Fruit fly (Drosophila melanogaster) whole organism, embryonic: ENCODE data around the gene gry.

ENCODE experiments used
- Ada2b ChIP-seq: fragments of 200-800 bp; sonication (Bioruptor generic); IDR thresholded peaks from 2 replicates; pipeline ENCODE4 v1.3.6; 2022; ENCODE audit warnings: missing biosample characterization, missing genetic modification characterization
- CG10565 ChIP-seq: fragments of 200-800 bp; sonication (Bioruptor generic); optimal IDR thresholded peaks from 3 replicates; lab custom pipeline; 2016; ENCODE audit warnings: missing biosample characterization, mild to moderate bottlenecking, missing genetic modification characterization
- CG11504 ChIP-seq: fragments of 200-800 bp; sonication (Bioruptor generic); optimal IDR thresholded peaks from 3 replicates; lab custom pipeline; 2019; ENCODE audit warnings: missing biosample characterization, mild to moderate bottlenecking, missing genetic modification characterization, moderate library complexity
- CG11723 ChIP-seq: fragments of 200-800 bp; sonication (Bioruptor generic); optimal IDR thresholded peaks from 2 replicates; lab custom pipeline; 2017; ENCODE audit warnings: missing biosample characterization, mild to moderate bottlenecking, missing genetic modification characterization
- CG12104 ChIP-seq: fragments of 200-800 bp; sonication (Bioruptor generic); optimal IDR thresholded peaks from 3 replicates; lab custom pipeline; 2016; ENCODE audit warnings: missing biosample characterization, missing genetic modification characterization
- CG15696 ChIP-seq: fragments of 200-800 bp; sonication (Bioruptor generic); optimal IDR thresholded peaks from 2 replicates; lab custom pipeline; 2019; ENCODE audit warnings: missing biosample characterization, mild to moderate bottlenecking, missing genetic modification characterization, moderate library complexity
- CG1647 ChIP-seq: fragments of 200-800 bp; sonication (Bioruptor generic); optimal IDR thresholded peaks from 3 replicates; lab custom pipeline; 2016; ENCODE audit warnings: missing biosample characterization, missing genetic modification characterization
- CG17361 ChIP-seq: fragments of 200-800 bp; sonication (Bioruptor generic); IDR thresholded peaks from 3 replicates; pipeline ENCODE4 v1.3.6; 2022; ENCODE audit warnings: missing biosample characterization, missing genetic modification characterization
- CG1792 ChIP-seq: fragments of 200-800 bp; sonication (Bioruptor generic); optimal IDR thresholded peaks from 2 replicates; lab custom pipeline; 2016; ENCODE audit warnings: missing biosample characterization, missing genetic modification characterization
- CG2202 ChIP-seq: fragments of 200-800 bp; sonication (Bioruptor generic); optimal IDR thresholded peaks from 2 replicates; lab custom pipeline; 2018; ENCODE audit warnings: missing biosample characterization, mild to moderate bottlenecking, missing genetic modification characterization
- CG2875 ChIP-seq: fragments of 200-800 bp; sonication (Bioruptor generic); optimal IDR thresholded peaks from 2 replicates; lab custom pipeline; 2017; ENCODE audit warnings: missing biosample characterization, mild to moderate bottlenecking, missing genetic modification characterization, missing genetic modification reagents
- CG3847 ChIP-seq: fragments of 200-800 bp; sonication (Bioruptor generic); IDR thresholded peaks from 2 replicates; pipeline ENCODE4 v1.3.6; 2022; ENCODE audit warnings: missing biosample characterization, missing genetic modification characterization
- CG5953 ChIP-seq: fragments of 200-800 bp; sonication (Bioruptor generic); IDR thresholded peaks from 2 replicates; pipeline ENCODE4 v1.3.6; 2022; ENCODE audit warnings: missing biosample characterization, missing genetic modification characterization
- CG6683 ChIP-seq: fragments of 200-800 bp; sonication (Bioruptor generic); optimal IDR thresholded peaks from 2 replicates; lab custom pipeline; 2017; ENCODE audit warnings: missing biosample characterization, mild to moderate bottlenecking, missing genetic modification characterization, missing genetic modification reagents
- CG6689 ChIP-seq: fragments of 200-800 bp; sonication (Bioruptor generic); IDR thresholded peaks from 2 replicates; pipeline ENCODE4 v1.3.6; 2022; ENCODE audit warnings: missing biosample characterization, missing genetic modification characterization
- CG6791 ChIP-seq: fragments of 200-800 bp; sonication (Bioruptor generic); IDR thresholded peaks from 3 replicates; pipeline ENCODE4 v1.3.6; 2022; ENCODE audit warnings: missing biosample characterization, missing genetic modification characterization; ENCODE audit not compliant: partially characterized antibody
- CG7745 ChIP-seq: fragments of 200-800 bp; sonication (Bioruptor generic); optimal IDR thresholded peaks from 2 replicates; lab custom pipeline; 2018; ENCODE audit warnings: missing biosample characterization, mild to moderate bottlenecking, missing genetic modification characterization, moderate library complexity
- CG8388 ChIP-seq: fragments of 200-800 bp; sonication (Bioruptor generic); optimal IDR thresholded peaks from 2 replicates; lab custom pipeline; 2019; ENCODE audit warnings: missing biosample characterization, mild to moderate bottlenecking, missing genetic modification characterization, moderate library complexity
- CG8944 ChIP-seq: fragments of 200-800 bp; sonication (Bioruptor generic); optimal IDR thresholded peaks from 3 replicates; lab custom pipeline; 2016; ENCODE audit warnings: missing biosample characterization, missing genetic modification characterization
- CTCF ChIP-seq: fragments of 200-800 bp; sonication (Bioruptor generic); optimal IDR thresholded peaks from 2 replicates; lab custom pipeline; 2017; ENCODE audit warnings: missing biosample characterization, mild to moderate bottlenecking, missing genetic modification characterization, moderate library complexity
- CkIIα-i1 ChIP-seq: fragments of 200-800 bp; sonication (Bioruptor generic); IDR thresholded peaks from 2 replicates; pipeline ENCODE4 v1.3.6; 2022; ENCODE audit warnings: missing biosample characterization, missing genetic modification characterization
- Drgx ChIP-seq: fragments of 200-800 bp; sonication (Bioruptor generic); IDR thresholded peaks from 2 replicates; pipeline ENCODE4 v1.3.6; 2022; ENCODE audit warnings: missing biosample characterization, missing genetic modification characterization
- Elba2 ChIP-seq: fragments of 200-800 bp; sonication (Bioruptor generic); optimal IDR thresholded peaks from 3 replicates; lab custom pipeline; 2016; ENCODE audit warnings: missing biosample characterization, missing genetic modification characterization
- Hsf ChIP-seq: fragments of 200-800 bp; sonication (Bioruptor generic); optimal IDR thresholded peaks from 3 replicates; lab custom pipeline; 2016; ENCODE audit warnings: missing biosample characterization, missing genetic modification characterization
- MTF-1 ChIP-seq: fragments of 200-800 bp; sonication (Bioruptor generic); optimal IDR thresholded peaks from 2 replicates; lab custom pipeline; 2018; ENCODE audit warnings: missing biosample characterization, mild to moderate bottlenecking, missing genetic modification characterization, borderline replicate concordance
- Side ChIP-seq: fragments of 200-800 bp; sonication (Bioruptor generic); optimal IDR thresholded peaks from 2 replicates; lab custom pipeline; 2016; ENCODE audit warnings: missing biosample characterization, missing genetic modification characterization
- Sin3A ChIP-seq: fragments of >200 bp; optimal IDR thresholded peaks from 2 replicates; lab custom pipeline; 2018
- Ssrp ChIP-seq: fragments of 200-800 bp; sonication (Bioruptor generic); optimal IDR thresholded peaks from 2 replicates; lab custom pipeline; 2018; ENCODE audit warnings: missing biosample characterization, mild to moderate bottlenecking, missing genetic modification characterization, moderate library complexity
- Stat92E ChIP-seq, 3 experiments: fragments of >200 bp in 2 of 3; fragments of 200-800 bp in 1 of 3; sonication (Bioruptor generic) in 1 of 3; optimal IDR thresholded peaks; 2 replicates each; lab custom pipeline; 2017 to 2019; ENCODE audit warnings: missing biosample characterization in 3 of 3, missing genetic modification characterization in 3 of 3, mild to moderate bottlenecking in 1 of 3, moderate library complexity in 1 of 3
- al ChIP-seq: fragments of 200-800 bp; sonication (Bioruptor generic); IDR thresholded peaks from 2 replicates; pipeline ENCODE4 v1.3.6; 2022; ENCODE audit warnings: missing biosample characterization, missing genetic modification characterization
- amos ChIP-seq: fragments of 200-800 bp; sonication (Bioruptor generic); IDR thresholded peaks from 2 replicates; pipeline ENCODE4 v1.3.6; 2022; ENCODE audit warnings: missing biosample characterization, missing genetic modification characterization; ENCODE audit not compliant: partially characterized antibody
- aop ChIP-seq: fragments of 200-800 bp; sonication (Bioruptor generic); IDR thresholded peaks from 2 replicates; pipeline ENCODE4 v1.3.6; 2022; ENCODE audit warnings: missing biosample characterization, missing genetic modification characterization
- ap ChIP-seq: fragments of 200-800 bp; sonication (Bioruptor generic); IDR thresholded peaks from 2 replicates; pipeline ENCODE4 v1.3.6; 2022; ENCODE audit warnings: missing biosample characterization, missing genetic modification characterization
- en ChIP-seq: fragments of 200-800 bp; sonication (Bioruptor generic); optimal IDR thresholded peaks from 2 replicates; lab custom pipeline; 2016; ENCODE audit warnings: missing biosample characterization, missing genetic modification characterization
- gem ChIP-seq: fragments of 200-800 bp; sonication (Bioruptor generic); optimal IDR thresholded peaks from 2 replicates; lab custom pipeline; 2019; ENCODE audit warnings: missing biosample characterization, mild to moderate bottlenecking, missing genetic modification characterization, moderate library complexity
- grau ChIP-seq: fragments of 200-800 bp; optimal IDR thresholded peaks from 3 replicates; lab custom pipeline; 2019; ENCODE audit warnings: missing biosample characterization, mild to moderate bottlenecking, missing genetic modification characterization, moderate library complexity
- gsb ChIP-seq: fragments of 200-800 bp; sonication (Bioruptor generic); IDR thresholded peaks from 2 replicates; pipeline ENCODE4 v1.3.6; 2022; ENCODE audit warnings: missing biosample characterization, missing genetic modification characterization
- h ChIP-seq: fragments of >200 bp; optimal IDR thresholded peaks from 2 replicates; lab custom pipeline; 2017
- ham ChIP-seq: fragments of 200-800 bp; sonication (Bioruptor generic); IDR thresholded peaks from 2 replicates; pipeline ENCODE4 v1.3.6; 2022; ENCODE audit warnings: missing biosample characterization, missing genetic modification characterization
- hbn ChIP-seq: fragments of 200-800 bp; sonication (Bioruptor generic); IDR thresholded peaks from 2 replicates; pipeline ENCODE4 v1.3.6; 2022; ENCODE audit warnings: missing biosample characterization, missing genetic modification characterization; ENCODE audit not compliant: partially characterized antibody
- hth ChIP-seq: fragments of >200 bp; optimal IDR thresholded peaks from 2 replicates; lab custom pipeline; 2017; ENCODE audit warnings: inconsistent platforms
- kni ChIP-seq: fragments of 200-800 bp; sonication (Bioruptor generic); optimal IDR thresholded peaks from 3 replicates; lab custom pipeline; 2017; ENCODE audit warnings: mild to moderate bottlenecking, missing biosample characterization, missing genetic modification reagents, missing genetic modification characterization
- lov ChIP-seq, 2 experiments: fragments of 200-800 bp in 1 of 2; fragments of >200 bp in 1 of 2; sonication (Bioruptor generic) in 1 of 2; IDR thresholded peaks in 1 of 2; optimal IDR thresholded peaks in 1 of 2; 2 replicates in 1 of 2; 3 replicates in 1 of 2; pipeline versions ENCODE4 v1.3.6 to Lab custom; 2017 to 2022; ENCODE audit warnings: missing biosample characterization in 1 of 2, missing genetic modification characterization in 1 of 2
- odd ChIP-seq: fragments of 200-800 bp; sonication (Bioruptor generic); optimal IDR thresholded peaks from 2 replicates; lab custom pipeline; 2017; ENCODE audit warnings: missing biosample characterization, mild to moderate bottlenecking, missing genetic modification characterization
- otp ChIP-seq: fragments of 200-800 bp; sonication (Bioruptor generic); IDR thresholded peaks from 3 replicates; pipeline ENCODE4, ENCODE4 v1.3.6; 2022; ENCODE audit warnings: missing biosample characterization, missing genetic modification characterization
- pnt ChIP-seq: fragments of 200-800 bp; sonication (Bioruptor generic); optimal IDR thresholded peaks from 3 replicates; lab custom pipeline; 2016; ENCODE audit warnings: missing biosample characterization, missing genetic modification characterization
- pum ChIP-seq: fragments of 200-800 bp; sonication (Bioruptor generic); optimal IDR thresholded peaks from 2 replicates; lab custom pipeline; 2016; ENCODE audit warnings: missing biosample characterization, missing genetic modification characterization
- row ChIP-seq: fragments of 200-800 bp; sonication (Bioruptor generic); IDR thresholded peaks from 3 replicates; pipeline ENCODE4 v1.3.6; 2022; ENCODE audit warnings: missing biosample characterization, missing genetic modification characterization
- sens-2 ChIP-seq: fragments of 200-800 bp; sonication (Bioruptor generic); IDR thresholded peaks from 2 replicates; pipeline ENCODE4 v1.3.6; 2022; ENCODE audit warnings: missing biosample characterization, missing genetic modification characterization
- tio ChIP-seq: fragments of 200-800 bp; sonication (Bioruptor generic); optimal IDR thresholded peaks from 2 replicates; lab custom pipeline; 2017; ENCODE audit warnings: missing biosample characterization, missing genetic modification characterization, inconsistent platforms
- zf30C ChIP-seq: fragments of 200-800 bp; sonication (Bioruptor generic); optimal IDR thresholded peaks from 3 replicates; lab custom pipeline; 2018; ENCODE audit warnings: missing biosample characterization, mild to moderate bottlenecking, missing genetic modification characterization

Gene gry

dm6 chr3L:3192333-3192894, 6.5 kb upstream of the gry start, which contains the start of gene CG14965 (continued):
- TF ChIP-seq zf30C = no peak
- TF ChIP-seq amos (GFP tag; lab: Robert Waterston, UW) = peak; percentile 87
- no peak for TF ChIP-seq Hsf (GFP tag; lab: Kevin White, UChicago)
- TF ChIP-seq hth (lab: Kevin White, UChicago) = no peak
- no peak for TF ChIP-seq Ssrp (tag; lab: Kevin White, UChicago)
- no peak for TF ChIP-seq odd (GFP tag; lab: Kevin White, UChicago)
- no peak for TF ChIP-seq Ada2b (GFP tag; lab: Robert Waterston, UW)
- TF ChIP-seq Stat92E (GFP tag; optimal IDR thresholded peaks at IDR 0.05; lab: Kevin White, UChicago) = no peak
- no peak for TF ChIP-seq pnt
- TF ChIP-seq CG6791 = peak; percentile 86
- TF ChIP-seq CG11723 = no peak
- no peak for TF ChIP-seq sens-2 (GFP tag; lab: Robert Waterston, UW)
- no peak for TF ChIP-seq CG5953 (GFP tag; lab: Robert Waterston, UW)
- TF ChIP-seq ham = no peak
- TF ChIP-seq MTF-1 = no peak
- TF ChIP-seq pum = no peak
- no peak for TF ChIP-seq ap (GFP tag; lab: Robert Waterston, UW)
- TF ChIP-seq kni (GFP tag; lab: Kevin White, UChicago) = no peak

DNA sequence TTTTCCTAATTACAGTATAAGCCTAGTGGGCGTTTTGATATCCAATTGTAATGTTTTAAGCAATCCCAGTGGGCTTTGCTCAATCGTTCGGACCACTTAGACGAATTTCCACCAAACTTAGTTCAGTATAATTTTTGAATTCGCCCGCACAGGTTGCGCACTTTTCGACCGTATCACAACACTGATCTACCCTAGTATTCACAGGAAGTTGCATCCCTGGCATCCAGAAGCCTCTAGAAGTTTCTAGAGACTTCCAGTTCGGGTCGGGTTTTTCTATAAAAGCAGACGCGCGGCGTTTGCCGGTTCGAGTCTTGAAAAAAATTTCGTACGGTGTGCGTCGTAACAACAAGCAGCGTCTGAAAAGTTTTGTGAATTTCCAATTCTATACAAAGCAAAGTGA, 6.0 kb upstream of the gry start, which contains the start of gene Hsp83:
TSS of gene Hsp83 (plus strand) at position 58 of the 400 bp plus-strand sequence.
- peak; percentile 98 for TF ChIP-seq otp (GFP tag; lab: Robert Waterston, UW)
- TF ChIP-seq h (lab: Kevin White, UChicago) = no peak
- TF ChIP-seq CG3847 = peak; percentile 88
- peak; percentile 81 for TF ChIP-seq CG17361
- TF ChIP-seq CG10565 (GFP tag; lab: Kevin White, UChicago) = peak; percentile 60
- peak; percentile 97 for TF ChIP-seq CG2875 (GFP tag; lab: Kevin White, UChicago)
- no peak for TF ChIP-seq lov (optimal IDR thresholded peaks at IDR 0.05; lab: Kevin White, UChicago)
- peak; percentile 98 for TF ChIP-seq lov (GFP tag; IDR thresholded peaks at IDR 0.05; lab: Robert Waterston, UW)
- peak; percentile 97 for TF ChIP-seq CG6683
- peak; percentile 85 for TF ChIP-seq CG11504 (tag; lab: Kevin White, UChicago)
- TF ChIP-seq CG8388 = peak; percentile 89
- TF ChIP-seq CG6689 (GFP tag; lab: Robert Waterston, UW) = peak; percentile 81
- peak; percentile 75 for TF ChIP-seq tio (GFP tag; lab: Kevin White, UChicago)
- peak; percentile 58 for TF ChIP-seq Ssrp (tag; lab: Kevin White, UChicago)
- TF ChIP-seq Stat92E (GFP tag; optimal IDR thresholded peaks at IDR 0.05; lab: Kevin White, UChicago) = peak in 1 of 3 experiments; percentile 84
- peak; percentile 94 for TF ChIP-seq CG2202 (tag; lab: Kevin White, UChicago)
- peak; percentile 93 for TF ChIP-seq CG1647
- TF ChIP-seq Side (GFP tag; lab: Kevin White, UChicago) = peak; percentile 98
- peak; percentile 80 for TF ChIP-seq CG7745 (tag; lab: Kevin White, UChicago)
- TF ChIP-seq hbn (GFP tag; lab: Robert Waterston, UW) = no peak
- TF ChIP-seq CkIIα-i1 (GFP tag; lab: Robert Waterston, UW) = peak; percentile 26; the same call in 1 of the 2 replicates
- TF ChIP-seq aop (GFP tag; lab: Robert Waterston, UW) = 0 out of 2 replicates have a peak, but pooled peaks have one; percentile 41
- peak; percentile 96 for TF ChIP-seq CG12104 (GFP tag; lab: Kevin White, UChicago)
- peak; percentile 87 for TF ChIP-seq Drgx (GFP tag; lab: Robert Waterston, UW)
- TF ChIP-seq CG15696 (tag; lab: Kevin White, UChicago) = peak; percentile 36
- peak; percentile 77 for TF ChIP-seq gem (tag; lab: Kevin White, UChicago)
- peak; percentile 83 for TF ChIP-seq gsb (GFP tag; lab: Robert Waterston, UW)
- peak; percentile 90 for TF ChIP-seq grau (tag; lab: Kevin White, UChicago)
- peak; percentile 80 for TF ChIP-seq CTCF (GFP tag; lab: Kevin White, UChicago)
- TF ChIP-seq row (GFP tag; lab: Robert Waterston, UW) = peak; percentile 10; the same call in 1 of the 3 replicates
- TF ChIP-seq CG1792 (GFP tag; lab: Kevin White, UChicago) = peak; percentile 87
- no peak for TF ChIP-seq Sin3A (lab: Kevin White, UChicago)
- peak; percentile 69 for TF ChIP-seq CG8944 (GFP tag; lab: Kevin White, UChicago)
- peak; percentile 91 for TF ChIP-seq en (GFP tag; lab: Kevin White, UChicago)
- TF ChIP-seq al = peak; percentile 70
- TF ChIP-seq Elba2 (GFP tag; lab: Kevin White, UChicago) = peak; percentile 68
